Worm (Caenorhabditis elegans) whole organism, L1 larva: ENCODE data around the gene ceh-57.
A peak's percentile ranks its signal among the peaks of the same experiment; 100 is the strongest.

ENCODE experiments used
- C04F5.9 ChIP-seq: sonication (generic microtip); optimal IDR thresholded peaks from 2 replicates; lab custom pipeline; 2016; ENCODE audit warnings: missing genetic modification characterization, missing compliant biosample characterization
- C16A3.4 ChIP-seq: fragments of 150-350 bp; optimal IDR thresholded peaks from 2 replicates; lab custom pipeline; 2014; ENCODE audit warnings: missing biosample characterization, missing genetic modification characterization
- C34B4.2 ChIP-seq: sonication (generic microtip); optimal IDR thresholded peaks from 2 replicates; lab custom pipeline; 2017; ENCODE audit warnings: mild to moderate bottlenecking, missing genetic modification characterization, missing compliant biosample characterization
- aha-1 ChIP-seq: fragments of 150-350 bp; optimal IDR thresholded peaks from 2 replicates; lab custom pipeline; 2014; ENCODE audit warnings: missing biosample characterization, missing genetic modification characterization
- alr-1 ChIP-seq: fragments of 200-800 bp; sonication (Bioruptor generic); optimal IDR thresholded peaks from 2 replicates; lab custom pipeline; 2018; ENCODE audit warnings: borderline replicate concordance, mild to moderate bottlenecking, missing genetic modification characterization, missing compliant biosample characterization
- aly-2 ChIP-seq: fragments of 150-350 bp; optimal IDR thresholded peaks from 2 replicates; lab custom pipeline; 2014; ENCODE audit warnings: missing biosample characterization, missing genetic modification characterization
- blmp-1 ChIP-seq: fragments of 150-350 bp; optimal IDR thresholded peaks from 2 replicates; lab custom pipeline; 2014; ENCODE audit warnings: missing biosample characterization, missing genetic modification characterization
- ceh-90 ChIP-seq: sonication (generic microtip); optimal IDR thresholded peaks from 2 replicates; lab custom pipeline; 2016; ENCODE audit warnings: missing genetic modification characterization, missing compliant biosample characterization
- ces-1 ChIP-seq: fragments of 150-350 bp; optimal IDR thresholded peaks from 2 replicates; lab custom pipeline; 2014; ENCODE audit warnings: missing biosample characterization, missing genetic modification reagents, missing genetic modification characterization
- dpl-1 ChIP-seq, 3 experiments: fragments of 150-350 bp in 2 of 3; sonication (generic microtip) in 1 of 3; optimal IDR thresholded peaks; 2 replicates each; lab custom pipeline; 2014 to 2017; ENCODE audit warnings: missing biosample characterization in 3 of 3, missing genetic modification characterization in 3 of 3, missing genetic modification reagents in 3 of 3
- dsc-1 ChIP-seq: sonication (generic microtip); optimal IDR thresholded peaks from 2 replicates; lab custom pipeline; 2016; ENCODE audit warnings: mild to moderate bottlenecking, missing genetic modification characterization, missing compliant biosample characterization
- efl-3 ChIP-seq: fragments of 200-800 bp; sonication (Bioruptor generic); optimal IDR thresholded peaks from 2 replicates; lab custom pipeline; 2018; ENCODE audit warnings: mild to moderate bottlenecking, missing genetic modification characterization, missing compliant biosample characterization
- egl-13 ChIP-seq: sonication (generic microtip); optimal IDR thresholded peaks from 2 replicates; lab custom pipeline; 2016; ENCODE audit warnings: missing genotype, missing genetic modification reagents, missing genetic modification characterization, missing compliant biosample characterization
- elt-2 ChIP-seq: sonication (generic microtip); optimal IDR thresholded peaks from 2 replicates; lab custom pipeline; 2016; ENCODE audit warnings: missing genetic modification characterization, mild to moderate bottlenecking, inconsistent platforms, missing compliant biosample characterization, missing genetic modification reagents
- elt-3 ChIP-seq, 6 experiments: fragments of 150-350 bp in 1 of 6; sonication (generic microtip); optimal IDR thresholded peaks; 2 replicates each; lab custom pipeline; 2017 to 2018; ENCODE audit warnings: missing biosample characterization in 6 of 6, missing genetic modification characterization in 6 of 6, inconsistent platforms in 1 of 6
- ets-5 ChIP-seq: fragments of 200-800 bp; sonication (Bioruptor generic); IDR thresholded peaks from 2 replicates; pipeline ENCODE4 v1.3.6; 2022; ENCODE audit warnings: missing genetic modification characterization, missing compliant biosample characterization
- fkh-4 ChIP-seq: sonication (generic microtip); optimal IDR thresholded peaks from 2 replicates; lab custom pipeline; 2016; ENCODE audit warnings: missing compliant biosample characterization, missing genetic modification characterization, borderline replicate concordance
- fos-1 ChIP-seq: fragments of 150-350 bp; optimal IDR thresholded peaks from 2 replicates; lab custom pipeline; 2014; ENCODE audit warnings: missing biosample characterization, missing genetic modification characterization
- hlh-4 ChIP-seq: sonication (generic microtip); optimal IDR thresholded peaks from 2 replicates; lab custom pipeline; 2016; ENCODE audit warnings: mild to moderate bottlenecking, missing genetic modification characterization, missing compliant biosample characterization
- hpl-2 ChIP-seq: fragments of 150-350 bp; optimal IDR thresholded peaks from 2 replicates; lab custom pipeline; 2014; ENCODE audit warnings: missing biosample characterization, missing genetic modification reagents, missing genetic modification characterization
- irx-1 ChIP-seq: sonication (generic microtip); optimal IDR thresholded peaks from 2 replicates; lab custom pipeline; 2016; ENCODE audit warnings: missing genetic modification characterization, missing compliant biosample characterization
- isw-1 ChIP-seq: fragments of 200-800 bp; sonication (Bioruptor generic); IDR thresholded peaks from 2 replicates; pipeline ENCODE4 v1.3.6; 2022; ENCODE audit warnings: missing genetic modification characterization, missing compliant biosample characterization
- jun-1 ChIP-seq: fragments of 150-350 bp; optimal IDR thresholded peaks from 2 replicates; lab custom pipeline; 2014; ENCODE audit warnings: missing biosample characterization, missing genetic modification reagents, missing genetic modification characterization
- lin-13 ChIP-seq: fragments of 150-350 bp; optimal IDR thresholded peaks from 2 replicates; lab custom pipeline; 2014; ENCODE audit warnings: missing biosample characterization, missing genetic modification reagents, missing genetic modification characterization
- lin-14 ChIP-seq: fragments of 200-800 bp; sonication (Bioruptor generic); optimal IDR thresholded peaks from 2 replicates; lab custom pipeline; 2018; ENCODE audit warnings: mild to moderate bottlenecking, missing genetic modification characterization, moderate library complexity, missing compliant biosample characterization
- lin-35 ChIP-seq, 2 experiments: fragments of 150-350 bp; optimal IDR thresholded peaks; 2 replicates each; lab custom pipeline; 2014; ENCODE audit warnings: missing biosample characterization in 2 of 2, missing genetic modification characterization in 2 of 2, missing genetic modification reagents in 2 of 2
- lir-3 ChIP-seq: sonication (generic microtip); optimal IDR thresholded peaks from 2 replicates; lab custom pipeline; 2016; ENCODE audit warnings: mild to moderate bottlenecking, missing genetic modification characterization, moderate library complexity, missing compliant biosample characterization; ENCODE audit not compliant: poor library complexity
- mab-9 ChIP-seq: fragments of 200-800 bp; sonication (Bioruptor generic); IDR thresholded peaks from 2 replicates; pipeline ENCODE4 v1.3.6; 2022; ENCODE audit warnings: missing genetic modification reagents, missing genetic modification characterization, missing compliant biosample characterization
- mdl-1 ChIP-seq, 2 experiments: fragments of 150-350 bp; optimal IDR thresholded peaks; 2 replicates each; lab custom pipeline; 2014 to 2017; ENCODE audit warnings: missing biosample characterization in 2 of 2, missing genetic modification characterization in 2 of 2, inconsistent platforms in 1 of 2
- mef-2 ChIP-seq: fragments of 150-350 bp; optimal IDR thresholded peaks from 2 replicates; lab custom pipeline; 2014; ENCODE audit warnings: missing biosample characterization, missing genetic modification characterization
- mep-1 ChIP-seq: fragments of 150-350 bp; optimal IDR thresholded peaks from 2 replicates; lab custom pipeline; 2014; ENCODE audit warnings: missing biosample characterization, missing genetic modification characterization
- nhr-11 ChIP-seq: fragments of 150-350 bp; optimal IDR thresholded peaks from 2 replicates; lab custom pipeline; 2014; ENCODE audit warnings: missing biosample characterization, missing genetic modification characterization
- nhr-12 ChIP-seq: sonication (generic microtip); optimal IDR thresholded peaks from 2 replicates; lab custom pipeline; 2017; ENCODE audit warnings: missing biosample characterization, missing genetic modification characterization
- nhr-28 ChIP-seq: fragments of 150-350 bp; optimal IDR thresholded peaks from 2 replicates; lab custom pipeline; 2014; ENCODE audit warnings: missing biosample characterization, missing genetic modification characterization
- nhr-84 ChIP-seq: sonication (generic microtip); optimal IDR thresholded peaks from 2 replicates; lab custom pipeline; 2017; ENCODE audit warnings: missing biosample characterization, missing genetic modification characterization
- pag-3 ChIP-seq: sonication (generic microtip); optimal IDR thresholded peaks from 2 replicates; lab custom pipeline; 2017; ENCODE audit warnings: missing genetic modification characterization, mild to moderate bottlenecking, missing compliant biosample characterization, antibody characterized with exemption, borderline replicate concordance; ENCODE audit not compliant: insufficient read depth
- pax-3 ChIP-seq: fragments of 200-800 bp; sonication (Bioruptor generic); optimal IDR thresholded peaks from 2 replicates; lab custom pipeline; 2018; ENCODE audit warnings: mild to moderate bottlenecking, missing genetic modification characterization, moderate library complexity, missing compliant biosample characterization
- pqm-1 ChIP-seq: sonication (generic microtip); optimal IDR thresholded peaks from 3 replicates; lab custom pipeline; 2017; ENCODE audit warnings: missing biosample characterization, missing genetic modification characterization
- rnt-1 ChIP-seq: sonication (generic microtip); optimal IDR thresholded peaks from 2 replicates; lab custom pipeline; 2016; ENCODE audit warnings: mild to moderate bottlenecking, missing genetic modification characterization, moderate library complexity, missing compliant biosample characterization
- skn-1 ChIP-seq: fragments of 150-350 bp; optimal IDR thresholded peaks from 2 replicates; lab custom pipeline; 2014; ENCODE audit warnings: missing biosample characterization, missing genetic modification characterization
- snpc-4 ChIP-seq: fragments of 150-350 bp; optimal IDR thresholded peaks from 2 replicates; lab custom pipeline; 2014; ENCODE audit warnings: missing biosample characterization, missing genetic modification characterization
- sox-4 ChIP-seq: sonication (generic microtip); optimal IDR thresholded peaks from 2 replicates; lab custom pipeline; 2016; ENCODE audit warnings: missing genetic modification characterization, missing compliant biosample characterization
- sptf-1 ChIP-seq: fragments of 150-350 bp; optimal IDR thresholded peaks from 2 replicates; lab custom pipeline; 2014; ENCODE audit warnings: missing biosample characterization, missing genetic modification characterization
- swsn-7 ChIP-seq: sonication (generic microtip); optimal IDR thresholded peaks from 2 replicates; lab custom pipeline; 2016; ENCODE audit warnings: missing genetic modification characterization, missing compliant biosample characterization
- tlp-1 ChIP-seq: fragments of 150-350 bp; optimal IDR thresholded peaks from 2 replicates; lab custom pipeline; 2014; ENCODE audit warnings: missing biosample characterization, missing genetic modification characterization
- unc-30 ChIP-seq: sonication (generic microtip); optimal IDR thresholded peaks from 2 replicates; lab custom pipeline; 2017; ENCODE audit warnings: missing biosample characterization, missing genetic modification characterization
- unc-86 ChIP-seq: sonication (generic microtip); optimal IDR thresholded peaks from 2 replicates; lab custom pipeline; 2016; ENCODE audit warnings: missing genetic modification characterization, missing compliant biosample characterization
- unc-98 ChIP-seq: fragments of 200-800 bp; sonication (Bioruptor generic); IDR thresholded peaks from 2 replicates; pipeline ENCODE4 v1.3.6; 2022; ENCODE audit warnings: missing genetic modification characterization, missing compliant biosample characterization
- vab-15 ChIP-seq: sonication (generic microtip); optimal IDR thresholded peaks from 2 replicates; lab custom pipeline; 2017; ENCODE audit warnings: missing genotype, mild to moderate bottlenecking, missing genetic modification characterization, missing compliant biosample characterization
- xbp-1 ChIP-seq: sonication (generic microtip); optimal IDR thresholded peaks from 2 replicates; lab custom pipeline; 2016; ENCODE audit warnings: missing genetic modification characterization, missing compliant biosample characterization
- zip-4 ChIP-seq: fragments of 200-800 bp; sonication (Bioruptor generic); optimal IDR thresholded peaks from 2 replicates; lab custom pipeline; 2018; ENCODE audit warnings: mild to moderate bottlenecking, missing genetic modification characterization, moderate library complexity, missing compliant biosample characterization
- ztf-4 ChIP-seq: fragments of 150-350 bp; optimal IDR thresholded peaks from 2 replicates; lab custom pipeline; 2014; ENCODE audit warnings: missing biosample characterization, missing genetic modification characterization

ceh-57 gene

ce11 chrII:10389776-10390175, 22.7 kb upstream of the ceh-57 start (continued):
- TF ChIP-seq alr-1 (tag; lab: Kevin White, UChicago) = no peak
- TF ChIP-seq pag-3 (tag; lab: Kevin White, UChicago) = no peak
- TF ChIP-seq aly-2 = no peak
- TF ChIP-seq nhr-11 (tag; lab: Kevin White, UChicago) = no peak
- TF ChIP-seq, all 84 proteins: peak for 23

ce11 chrII:10389038-10389437, 21.9 kb upstream of the ceh-57 start:
- TF ChIP-seq sptf-1 (tag; lab: Kevin White, UChicago) (no peak), snpc-4 (tag; lab: Kevin White, UChicago) (peak; percentile 2), C34B4.2 (tag; lab: Kevin White, UChicago) (no peak), lin-35 (GFP tag; optimal IDR thresholded peaks at IDR 0.05; lab: Kevin White, UChicago) (peak in 1 of 2 experiments; percentile 80), unc-98 (GFP tag; lab: Robert Waterston, UW) (no peak), zip-4 (GFP tag; lab: Kevin White, UChicago) (no peak), pax-3 (tag; lab: Kevin White, UChicago) (no peak), blmp-1 (tag; lab: Kevin White, UChicago) (peak; percentile 80), vab-15 (tag; lab: Kevin White, UChicago) (no peak), elt-3 (tag; optimal IDR thresholded peaks at IDR 0.05; lab: Kevin White, UChicago) (peak; percentile 3 to 84 (median 58)), C04F5.9 (tag; lab: Kevin White, UChicago) (no peak), tlp-1 (tag; lab: Kevin White, UChicago) (no peak), sox-4 (tag; lab: Kevin White, UChicago) (no peak), dpl-1 (GFP tag; optimal IDR thresholded peaks at IDR 0.05; lab: Kevin White, UChicago) (peak in 2 of 3 experiments; percentile 11 to 29), lin-13 (GFP tag; lab: Kevin White, UChicago) (no peak), mef-2 (tag; lab: Kevin White, UChicago) (no peak), lin-14 (GFP tag; lab: Kevin White, UChicago) (peak; percentile 87), egl-13 (tag; lab: Kevin White, UChicago) (no peak), ets-5 (GFP tag; lab: Robert Waterston, UW) (no peak), nhr-84 (no peak), efl-3 (GFP tag; lab: Kevin White, UChicago) (no peak), unc-86 (no peak), isw-1 (no peak), ztf-4 (tag; lab: Kevin White, UChicago) (no peak), jun-1 (peak; percentile 3), nhr-12 (tag; lab: Kevin White, UChicago) (no peak), fos-1 (tag; lab: Kevin White, UChicago) (no peak), unc-30 (no peak), aly-2 (no peak), C16A3.4 (tag; lab: Kevin White, UChicago) (no peak), mep-1 (tag; lab: Kevin White, UChicago) (peak; percentile 64), lir-3 (no peak), rnt-1 (peak; percentile 35), mab-9 (GFP tag; lab: Robert Waterston, UW) (no peak), pqm-1 (tag; lab: Kevin White, UChicago) (no peak), nhr-28 (tag; lab: Kevin White, UChicago) (no peak), dsc-1 (tag; lab: Kevin White, UChicago) (no peak), ces-1 (GFP tag; lab: Kevin White, UChicago) (no peak), nhr-11 (tag; lab: Kevin White, UChicago) (no peak), hpl-2 (no peak), irx-1 (no peak), xbp-1 (tag; lab: Kevin White, UChicago) (peak; percentile 28), ceh-90 (tag; lab: Kevin White, UChicago) (no peak), hlh-4 (tag; lab: Kevin White, UChicago) (no peak), swsn-7 (no peak), elt-2 (tag; lab: Kevin White, UChicago) (peak; percentile 69), fkh-4 (tag; lab: Kevin White, UChicago) (no peak), mdl-1 (tag; optimal IDR thresholded peaks at IDR 0.05; lab: Kevin White, UChicago) (peak in 1 of 2 experiments; percentile 82), aha-1 (tag; lab: Kevin White, UChicago) (no peak), skn-1 (no peak)
